Worm (Caenorhabditis elegans) whole organism, L3 larva: Measurements from ENCODE around the gene T28D9.11.

Source experiments
- aly-2 ChIP-seq: fragments of 150-350 bp; optimal IDR thresholded peaks from 2 replicates; lab custom pipeline; 2014; ENCODE audit warnings: missing biosample characterization, missing genetic modification characterization
- ceh-28 ChIP-seq: fragments of 150-350 bp; optimal IDR thresholded peaks from 2 replicates; lab custom pipeline; 2014; ENCODE audit warnings: missing biosample characterization, missing genetic modification reagents, missing genetic modification characterization
- ceh-82 ChIP-seq: fragments of 150-350 bp; optimal IDR thresholded peaks from 2 replicates; lab custom pipeline; 2014; ENCODE audit warnings: missing biosample characterization, missing genetic modification characterization
- daf-12 ChIP-seq: fragments of 150-350 bp; optimal IDR thresholded peaks from 2 replicates; lab custom pipeline; 2014; ENCODE audit warnings: missing biosample characterization, missing genetic modification reagents, missing genetic modification characterization
- egl-27 ChIP-seq: sonication (generic microtip); optimal IDR thresholded peaks from 4 replicates; lab custom pipeline; 2017; ENCODE audit warnings: missing biosample characterization, missing genetic modification reagents, missing genetic modification characterization
- nhr-23 ChIP-seq: fragments of 150-350 bp; optimal IDR thresholded peaks from 2 replicates; lab custom pipeline; 2014; ENCODE audit warnings: missing biosample characterization, missing genetic modification reagents, missing genetic modification characterization
- nhr-237 ChIP-seq: fragments of 150-350 bp; optimal IDR thresholded peaks from 2 replicates; lab custom pipeline; 2014; ENCODE audit warnings: missing biosample characterization, missing genetic modification characterization
- nhr-28 ChIP-seq: fragments of 150-350 bp; optimal IDR thresholded peaks from 2 replicates; lab custom pipeline; 2014; ENCODE audit warnings: missing biosample characterization, missing genetic modification characterization
- snpc-4 ChIP-seq: fragments of 150-350 bp; optimal IDR thresholded peaks from 2 replicates; lab custom pipeline; 2014; ENCODE audit warnings: missing biosample characterization, missing genetic modification characterization
- zag-1 ChIP-seq: fragments of 150-350 bp; optimal IDR thresholded peaks from 2 replicates; lab custom pipeline; 2014; ENCODE audit warnings: missing biosample characterization, missing genetic modification characterization

DNA sequence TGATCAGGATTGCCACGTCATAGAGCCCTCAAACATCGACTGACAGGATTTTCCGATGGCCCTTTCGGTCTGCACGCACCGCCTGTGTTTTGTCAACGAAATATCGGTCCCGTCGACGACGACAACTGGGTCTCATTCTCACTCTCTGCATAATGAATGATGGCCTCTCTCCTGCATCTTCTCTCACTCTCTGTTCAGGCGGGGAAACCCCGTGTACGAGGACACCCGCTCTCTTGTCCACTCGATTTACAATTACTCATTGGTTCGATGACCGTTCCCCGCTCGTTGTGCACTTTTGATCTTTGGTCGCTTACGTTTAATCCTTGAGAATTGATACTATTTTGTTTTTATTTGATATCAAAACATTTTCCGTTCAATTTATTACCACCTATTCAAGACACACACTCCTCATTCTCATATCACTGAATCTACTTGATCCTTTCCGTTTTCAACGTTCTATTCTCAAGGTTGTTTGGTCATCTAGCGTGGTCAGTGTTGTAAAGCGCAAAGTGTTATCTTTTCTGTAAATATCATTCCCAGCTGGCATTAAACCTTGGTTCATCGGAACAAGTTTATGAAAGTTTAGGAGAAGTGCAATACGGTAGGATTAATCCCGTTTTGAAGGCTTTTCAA is 30.9 kb upstream of the T28D9.11 start:
- TF ChIP-seq nhr-28 (tag; lab: Kevin White, UChicago) = no peak
- TF ChIP-seq egl-27 = no peak
- TF ChIP-seq ceh-28 (tag; lab: Kevin White, UChicago) = no peak
- TF ChIP-seq ceh-82 = no peak
- TF ChIP-seq aly-2 (tag; lab: Kevin White, UChicago) = no peak
- no peak for TF ChIP-seq nhr-237
- no peak for TF ChIP-seq daf-12 (tag; lab: Kevin White, UChicago)
- TF ChIP-seq nhr-23 (tag; lab: Kevin White, UChicago) = no peak
- TF ChIP-seq zag-1 (tag; lab: Kevin White, UChicago) = no peak
- TF ChIP-seq snpc-4 = no peak
